Worm (Caenorhabditis elegans) whole organism, L1 larva: Measurements from ENCODE around the gene srz-25.

ENCODE experiments used
- alr-1 ChIP-seq: fragments of 200-800 bp; sonication (Bioruptor generic); optimal IDR thresholded peaks from 2 replicates; lab custom pipeline; 2018; ENCODE audit warnings: borderline replicate concordance, mild to moderate bottlenecking, missing genetic modification characterization, missing compliant biosample characterization
- ama-1 ChIP-seq: fragments of 150-350 bp; optimal IDR thresholded peaks from 2 replicates; lab custom pipeline; 2014
- egl-13 ChIP-seq: sonication (generic microtip); optimal IDR thresholded peaks from 2 replicates; lab custom pipeline; 2016; ENCODE audit warnings: missing genotype, missing genetic modification reagents, missing genetic modification characterization, missing compliant biosample characterization
- fkh-10 ChIP-seq: sonication (generic microtip); optimal IDR thresholded peaks from 2 replicates; lab custom pipeline; 2017; ENCODE audit warnings: missing biosample characterization, missing genetic modification reagents, missing genetic modification characterization
- nhr-47 ChIP-seq: sonication (generic microtip); optimal IDR thresholded peaks from 2 replicates; lab custom pipeline; 2016; ENCODE audit warnings: mild to moderate bottlenecking, missing genetic modification characterization, moderate library complexity, missing compliant biosample characterization
- nhr-85 ChIP-seq: sonication (generic microtip); peaks from one replicate; lab custom pipeline; 2016; ENCODE audit warnings: missing genetic modification characterization, inconsistent platforms, missing compliant biosample characterization
- pqm-1 ChIP-seq: sonication (generic microtip); optimal IDR thresholded peaks from 3 replicates; lab custom pipeline; 2017; ENCODE audit warnings: missing biosample characterization, missing genetic modification characterization
- skn-1 ChIP-seq: fragments of 150-350 bp; optimal IDR thresholded peaks from 2 replicates; lab custom pipeline; 2014; ENCODE audit warnings: missing biosample characterization, missing genetic modification characterization
- unc-62 ChIP-seq: fragments of 150-350 bp; optimal IDR thresholded peaks from 2 replicates; lab custom pipeline; 2014; ENCODE audit warnings: missing biosample characterization, missing genetic modification reagents, missing genetic modification characterization
- unc-86 ChIP-seq: sonication (generic microtip); optimal IDR thresholded peaks from 2 replicates; lab custom pipeline; 2016; ENCODE audit warnings: missing genetic modification characterization, missing compliant biosample characterization
- vab-15 ChIP-seq: sonication (generic microtip); optimal IDR thresholded peaks from 2 replicates; lab custom pipeline; 2017; ENCODE audit warnings: missing genotype, mild to moderate bottlenecking, missing genetic modification characterization, missing compliant biosample characterization
- zag-1 ChIP-seq: fragments of 150-350 bp; optimal IDR thresholded peaks from 2 replicates; lab custom pipeline; 2014; ENCODE audit warnings: missing biosample characterization, missing genetic modification characterization
- ztf-4 ChIP-seq: fragments of 150-350 bp; optimal IDR thresholded peaks from 2 replicates; lab custom pipeline; 2014; ENCODE audit warnings: missing biosample characterization, missing genetic modification characterization

ce11 chrV:17500055-17500454, 40.3 kb upstream of the srz-25 start:
- TF ChIP-seq ztf-4 (tag; lab: Kevin White, UChicago) (no peak), zag-1 (no peak), ama-1 (lab: Kevin White, UChicago) (no peak), egl-13 (tag; lab: Kevin White, UChicago) (no peak), nhr-47 (tag; lab: Kevin White, UChicago) (no peak), unc-62 (no peak), pqm-1 (tag; lab: Kevin White, UChicago) (no peak), alr-1 (tag; lab: Kevin White, UChicago) (no peak), vab-15 (no peak), unc-86 (tag; lab: Kevin White, UChicago) (no peak), fkh-10 (GFP tag; lab: Kevin White, UChicago) (no peak), nhr-85 (tag; lab: Kevin White, UChicago) (no peak), skn-1 (tag; lab: Kevin White, UChicago) (no peak)
